Fruit fly (Drosophila melanogaster): Measurements from ENCODE around the gene CG4332.

CG4332 gene

DNA sequence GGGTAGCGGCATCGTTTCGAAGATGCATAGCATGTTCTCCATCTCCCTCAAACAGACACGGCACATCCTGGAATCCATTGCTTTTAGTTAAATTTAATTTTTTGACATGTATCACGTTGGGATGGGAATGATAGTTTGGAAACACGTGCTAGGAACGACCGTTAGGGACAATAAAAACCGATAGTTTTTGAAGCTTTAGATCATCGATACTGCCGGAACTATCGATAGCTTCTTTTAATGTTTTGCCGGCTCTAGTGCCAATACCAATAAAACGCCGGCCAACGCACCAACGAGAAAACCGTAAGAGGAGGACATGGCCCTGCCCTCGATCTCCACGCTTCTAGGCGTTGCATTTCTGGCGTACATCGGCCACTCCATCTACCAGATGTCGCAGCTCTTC, at the start of gene CG4332, which contains the start of gene CG4318:
CG4332 (plus strand) TSS at position 256 of the 400 bp plus-strand sequence.
CG4318 (minus strand) TSS at position 142 of the 400 bp plus-strand sequence.
- no peak for TF ChIP-seq CG8301 (tag; optimal IDR thresholded peaks at IDR 0.05)
- no peak for TF ChIP-seq Ets98B (GFP tag; IDR thresholded peaks at IDR 0.05)
- TF ChIP-seq CG34367 (tag; optimal IDR thresholded peaks at IDR 0.05): no peak
- TF ChIP-seq fd96Ca (GFP tag; IDR thresholded peaks at IDR 0.05): no peak
- TF ChIP-seq EcR (GFP tag; optimal IDR thresholded peaks at IDR 0.05): peak; percentile 2

DNA sequence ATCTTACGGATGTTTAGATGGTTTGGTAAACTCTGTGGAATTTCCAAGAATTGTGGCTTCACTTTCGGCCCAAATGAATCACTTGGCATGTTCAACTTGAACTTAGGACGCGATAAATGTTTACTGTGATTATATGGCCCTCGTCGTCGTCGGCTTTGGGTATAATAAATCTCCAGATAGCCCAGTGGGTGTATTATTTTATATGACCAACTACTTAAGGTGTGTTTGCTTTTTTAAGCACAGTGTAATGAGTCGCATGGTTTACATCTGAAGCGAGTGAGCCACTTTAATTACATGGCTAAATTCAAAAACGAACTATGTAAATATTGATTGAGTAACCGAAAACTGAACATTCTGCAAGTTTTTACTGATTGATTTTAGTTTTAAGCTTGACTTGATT, 49.6 kb upstream of the CG4332 start:
- TF ChIP-seq CG4496 (GFP tag; IDR thresholded peaks at IDR 0.05) (no peak), CG17806 (tag; optimal IDR thresholded peaks at IDR 0.05) (no peak), CG12605 (GFP tag; IDR thresholded peaks at IDR 0.05) (no peak), rn (GFP tag; IDR thresholded peaks at IDR 0.05) (no peak), fd96Ca (GFP tag; IDR thresholded peaks at IDR 0.05) (no peak), CG15710 (tag; optimal IDR thresholded peaks at IDR 0.05) (no peak), Pif1B (GFP tag; optimal IDR thresholded peaks at IDR 0.05) (no peak), Snoo (tag; optimal IDR thresholded peaks at IDR 0.05) (no peak), Pif1A (GFP tag; optimal IDR thresholded peaks at IDR 0.05) (no peak), CG32121 (GFP tag; IDR thresholded peaks at IDR 0.05) (no peak), CG8301 (tag; optimal IDR thresholded peaks at IDR 0.05) (no peak), CG8159 (tag; optimal IDR thresholded peaks at IDR 0.05) (no peak), CG9948 (tag; optimal IDR thresholded peaks at IDR 0.05) (no peak), CG14655 (GFP tag; optimal IDR thresholded peaks at IDR 0.05) (no peak)

DNA sequence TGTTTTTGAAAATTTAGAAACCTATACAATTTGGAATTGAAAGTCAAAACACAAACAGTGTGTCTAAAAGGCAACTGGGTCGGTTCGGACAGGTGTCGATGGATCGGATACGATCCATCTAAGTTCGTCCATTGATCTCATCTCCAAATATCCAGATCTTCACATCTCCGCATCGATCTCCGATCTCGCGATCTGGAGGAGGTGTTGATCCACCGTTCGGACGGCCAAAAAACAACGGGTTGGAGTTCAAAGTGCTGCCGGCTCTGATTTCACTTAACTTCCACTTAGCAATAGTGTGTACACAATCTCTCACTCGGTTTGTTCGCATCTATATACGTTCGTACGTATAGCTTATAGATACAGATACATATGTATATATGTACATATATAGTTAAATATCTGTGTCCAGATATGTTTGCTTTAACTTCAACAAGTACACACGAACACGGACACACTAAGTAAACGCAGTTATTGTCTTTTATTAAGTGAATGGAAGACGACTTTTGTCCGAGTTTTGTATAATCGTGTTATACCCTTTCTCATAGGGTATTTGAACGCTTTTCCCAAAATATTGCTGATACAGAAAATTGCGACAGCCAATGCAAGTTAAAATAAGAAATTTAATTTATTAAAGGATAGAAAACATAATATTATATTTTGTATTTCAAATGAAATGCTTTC, 46.6 kb upstream of the CG4332 start, which contains the start of gene Fer3HCH:
Fer3HCH (minus strand) TSS at position 51 of the 681 bp plus-strand sequence.
- TF ChIP-seq Pif1A (GFP tag; optimal IDR thresholded peaks at IDR 0.05) (no peak), CG15710 (tag; optimal IDR thresholded peaks at IDR 0.05) (peak; percentile 9), fd96Ca (GFP tag; IDR thresholded peaks at IDR 0.05) (no peak), CG12605 (GFP tag; IDR thresholded peaks at IDR 0.05) (no peak), D1 (tag; optimal IDR thresholded peaks at IDR 0.05) (no peak), CG17806 (tag; optimal IDR thresholded peaks at IDR 0.05) (no peak), CG32121 (GFP tag; IDR thresholded peaks at IDR 0.05) (no peak), EcR (GFP tag; optimal IDR thresholded peaks at IDR 0.05) (no peak), gl (tag; optimal IDR thresholded peaks at IDR 0.05) (peak; percentile 39), CG14655 (GFP tag; optimal IDR thresholded peaks at IDR 0.05) (peak; percentile 21), CG9948 (tag; optimal IDR thresholded peaks at IDR 0.05) (no peak), CG13204 (GFP tag; optimal IDR thresholded peaks at IDR 0.05) (no peak), CG8301 (tag; optimal IDR thresholded peaks at IDR 0.05) (no peak), Pif1B (GFP tag; optimal IDR thresholded peaks at IDR 0.05) (no peak), CG10348 (GFP tag; IDR thresholded peaks at IDR 0.05) (no peak), Ets98B (GFP tag; IDR thresholded peaks at IDR 0.05) (peak; percentile 8; the same call in 1 of the 2 replicates), CG34367 (tag; optimal IDR thresholded peaks at IDR 0.05) (no peak), CG4496 (GFP tag; IDR thresholded peaks at IDR 0.05) (no peak), CG8159 (tag; optimal IDR thresholded peaks at IDR 0.05) (peak; percentile 26), Snoo (tag; optimal IDR thresholded peaks at IDR 0.05) (no peak), rn (GFP tag; IDR thresholded peaks at IDR 0.05) (no peak)

DNA sequence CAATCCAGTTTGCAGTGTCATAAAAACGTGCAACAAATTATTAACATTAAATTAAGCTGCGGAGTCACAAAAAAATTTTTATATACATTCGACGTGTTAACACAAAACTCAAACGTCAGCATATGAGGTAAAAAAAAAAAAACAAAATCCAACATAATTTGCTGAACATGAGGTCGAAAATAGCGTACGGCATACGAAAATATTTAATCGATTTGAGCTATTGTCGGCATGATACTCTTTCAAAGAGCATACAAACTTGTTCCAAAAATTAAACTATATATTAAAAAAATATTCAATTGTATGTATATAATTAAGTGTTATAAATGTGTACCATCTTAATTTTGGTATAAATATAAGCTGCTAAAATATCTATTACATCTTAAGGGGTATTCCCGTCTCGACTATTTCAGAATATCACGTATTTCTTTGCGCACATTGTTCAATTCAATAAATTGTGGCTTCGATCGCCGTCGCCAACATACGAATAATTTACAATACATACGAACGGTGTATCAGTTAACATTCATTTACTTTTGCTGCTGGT, 45.2 kb upstream of the CG4332 start:
- TF ChIP-seq CG8159 (tag; optimal IDR thresholded peaks at IDR 0.05) (no peak), rn (GFP tag; IDR thresholded peaks at IDR 0.05) (no peak), CG32121 (GFP tag; IDR thresholded peaks at IDR 0.05) (peak; percentile 11; the same call in 1 of the 2 replicates), CG8301 (tag; optimal IDR thresholded peaks at IDR 0.05) (no peak)

DNA sequence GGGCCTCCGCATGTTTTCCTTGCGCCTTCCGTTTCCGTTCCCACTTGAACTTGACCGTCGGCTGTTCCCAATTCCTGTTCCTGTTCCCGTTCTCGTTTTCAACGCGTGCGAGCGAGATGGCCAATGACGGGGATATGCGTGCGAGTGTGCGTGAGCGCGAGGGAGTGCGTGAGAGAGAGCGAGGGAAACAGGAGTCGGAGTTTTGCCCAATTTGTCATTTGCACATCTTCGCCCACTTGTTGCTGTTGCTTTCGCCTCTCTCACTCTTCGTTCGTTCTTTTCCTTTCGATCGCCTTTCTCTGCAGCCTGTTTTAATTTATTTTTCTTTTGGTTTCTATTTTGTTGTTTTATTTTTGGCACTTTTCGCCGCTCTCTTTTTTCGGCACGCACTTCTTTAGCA, 43.0 kb upstream of the CG4332 start:
- TF ChIP-seq CG34367 (tag; optimal IDR thresholded peaks at IDR 0.05) (no peak), fd96Ca (GFP tag; IDR thresholded peaks at IDR 0.05) (no peak), CG13204 (GFP tag; optimal IDR thresholded peaks at IDR 0.05) (peak; percentile 52), CG15710 (tag; optimal IDR thresholded peaks at IDR 0.05) (no peak), Pif1A (GFP tag; optimal IDR thresholded peaks at IDR 0.05) (no peak), EcR (GFP tag; optimal IDR thresholded peaks at IDR 0.05) (peak; percentile 47), gl (tag; optimal IDR thresholded peaks at IDR 0.05) (no peak), CG12605 (GFP tag; IDR thresholded peaks at IDR 0.05) (peak; percentile 56; the same call in 1 of the 2 replicates), Pif1B (GFP tag; optimal IDR thresholded peaks at IDR 0.05) (no peak), CG14655 (GFP tag; optimal IDR thresholded peaks at IDR 0.05) (peak; percentile 3), rn (GFP tag; IDR thresholded peaks at IDR 0.05) (no peak), CG10348 (GFP tag; IDR thresholded peaks at IDR 0.05) (no peak), CG9948 (tag; optimal IDR thresholded peaks at IDR 0.05) (no peak), CG8159 (tag; optimal IDR thresholded peaks at IDR 0.05) (no peak), D1 (tag; optimal IDR thresholded peaks at IDR 0.05) (no peak), CG8301 (tag; optimal IDR thresholded peaks at IDR 0.05) (peak; percentile 26), CG32121 (GFP tag; IDR thresholded peaks at IDR 0.05) (no peak)

DNA sequence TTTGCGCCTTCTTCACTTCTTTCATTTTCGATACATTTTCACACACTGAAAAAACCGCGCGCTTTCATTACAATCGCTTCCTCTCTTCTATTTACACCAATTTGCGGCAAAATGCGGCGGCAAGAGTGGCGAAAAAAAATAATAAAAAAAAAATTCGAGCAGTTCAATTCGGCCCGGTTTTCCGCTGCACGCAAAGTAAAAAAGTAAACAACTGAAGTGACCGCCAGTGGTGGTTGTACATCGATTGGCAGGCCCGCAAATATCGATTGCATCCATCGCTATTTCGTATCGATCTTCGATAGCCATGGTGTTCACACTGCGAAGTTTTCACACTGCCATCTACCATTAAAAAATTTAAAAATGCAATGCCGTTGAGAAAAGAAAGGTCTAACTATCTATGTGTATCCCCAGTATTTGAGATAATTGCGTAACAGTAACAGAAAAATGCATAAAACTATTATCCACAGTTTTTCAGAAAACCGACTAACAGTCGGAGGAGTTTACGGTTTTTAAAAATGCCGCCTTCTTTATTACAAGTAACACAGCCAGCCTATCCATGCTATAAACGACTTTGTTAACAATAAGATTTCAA, 42.5 kb upstream of the CG4332 start, which contains the start of gene Chpf:
Chpf (minus strand) TSS at position 225 of the 592 bp plus-strand sequence.
- TF ChIP-seq CG4496 (GFP tag; IDR thresholded peaks at IDR 0.05) (0 out of 3 replicates have a peak, but pooled peaks have one; percentile 55), Pif1B (GFP tag; optimal IDR thresholded peaks at IDR 0.05) (peak; percentile 42), CG32121 (GFP tag; IDR thresholded peaks at IDR 0.05) (peak; percentile 55), CG8301 (tag; optimal IDR thresholded peaks at IDR 0.05) (no peak), Ets98B (GFP tag; IDR thresholded peaks at IDR 0.05) (peak; percentile 50; the same call in 1 of the 2 replicates), EcR (GFP tag; optimal IDR thresholded peaks at IDR 0.05) (no peak), Pif1A (GFP tag; optimal IDR thresholded peaks at IDR 0.05) (no peak), rn (GFP tag; IDR thresholded peaks at IDR 0.05) (no peak)
